Worm (Caenorhabditis elegans): ENCODE results near the gene let-418.
"Not testable (repeated sequence)": the region's sequence is repeated elsewhere in the genome, so short reads cannot be mapped to it uniquely, and the experiment has no call there.

Gene let-418

DNA sequence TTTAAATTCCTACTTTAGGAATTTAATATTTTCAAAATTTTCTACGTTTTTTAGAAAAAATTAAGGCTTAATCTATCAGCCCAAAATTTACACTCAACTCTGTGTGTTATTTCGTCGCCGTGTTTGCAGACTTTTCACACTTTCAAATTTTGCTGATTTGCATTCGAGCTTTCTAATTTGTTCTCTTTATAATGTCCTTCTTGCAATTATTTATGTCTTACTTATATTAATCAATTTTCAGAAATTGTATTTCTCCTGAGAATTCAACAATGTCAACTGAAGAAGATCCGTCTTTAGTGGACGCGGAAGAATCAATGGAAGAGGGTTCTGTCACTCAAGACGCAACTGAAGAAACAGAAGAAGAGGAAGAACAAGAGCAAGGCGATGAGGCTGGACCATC lies at the start of gene let-418:
Gene let-418 (plus strand): TSS at position 242 of the 400 bp plus-strand sequence.
- TF ChIP-seq dao-5 (tag; optimal IDR thresholded peaks at IDR 0.05) (no peak), W03F9.2 (tag; optimal IDR thresholded peaks at IDR 0.05) (no peak), him-1 (tag; optimal IDR thresholded peaks at IDR 0.05) (no peak)

DNA sequence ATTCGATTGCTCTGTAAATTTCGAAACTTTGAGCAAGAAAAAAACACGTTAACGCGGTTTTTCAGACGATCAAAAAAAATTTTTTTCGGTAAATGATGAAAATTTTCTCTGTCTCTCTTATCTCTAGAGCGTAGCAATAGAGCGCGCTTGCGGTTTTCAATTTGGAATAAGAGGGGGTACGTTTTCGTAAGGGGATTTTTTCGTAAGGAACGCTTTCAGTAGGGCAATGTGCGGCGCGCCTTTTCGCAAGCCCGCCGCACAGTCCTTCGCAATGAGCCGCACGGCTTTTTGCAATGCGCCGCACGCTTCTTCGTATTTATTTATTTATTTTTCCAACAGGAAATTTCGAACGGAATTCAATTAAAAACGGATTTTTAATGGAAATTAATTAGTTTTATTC lies 49.7 kb upstream of the let-418 start, which contains the start of gene F44E7.4:
Gene F44E7.4 (minus strand): TSS at position 13 of the 400 bp plus-strand sequence.
- not testable (repeated sequence) for TF ChIP-seq W03F9.2, him-1, dao-5 (tag; optimal IDR thresholded peaks at IDR 0.05)

DNA sequence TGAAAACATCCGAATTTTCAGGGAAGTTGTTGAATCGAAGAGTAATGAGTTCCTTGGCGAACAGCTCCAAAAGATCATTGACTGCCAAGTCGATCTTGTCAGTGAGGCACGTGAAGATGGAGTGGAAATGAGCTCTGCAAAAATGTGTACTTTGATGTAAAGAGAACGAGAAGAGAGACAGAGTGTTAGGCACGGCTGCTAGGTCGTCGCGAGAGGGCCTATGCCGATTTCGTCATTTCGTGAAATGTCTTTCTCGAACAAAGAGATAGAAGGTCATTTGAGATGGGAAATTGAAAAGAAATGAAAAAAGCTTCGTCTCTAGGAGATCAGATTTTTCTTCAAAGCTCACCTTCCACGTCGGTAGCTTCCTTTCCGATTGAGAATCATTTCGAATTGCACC lies 46.6 kb upstream of the let-418 start:
- TF ChIP-seq W03F9.2 (tag; optimal IDR thresholded peaks at IDR 0.05) = no peak
- no peak for TF ChIP-seq dao-5 (tag; optimal IDR thresholded peaks at IDR 0.05)
- no peak for TF ChIP-seq him-1 (tag; optimal IDR thresholded peaks at IDR 0.05)

DNA sequence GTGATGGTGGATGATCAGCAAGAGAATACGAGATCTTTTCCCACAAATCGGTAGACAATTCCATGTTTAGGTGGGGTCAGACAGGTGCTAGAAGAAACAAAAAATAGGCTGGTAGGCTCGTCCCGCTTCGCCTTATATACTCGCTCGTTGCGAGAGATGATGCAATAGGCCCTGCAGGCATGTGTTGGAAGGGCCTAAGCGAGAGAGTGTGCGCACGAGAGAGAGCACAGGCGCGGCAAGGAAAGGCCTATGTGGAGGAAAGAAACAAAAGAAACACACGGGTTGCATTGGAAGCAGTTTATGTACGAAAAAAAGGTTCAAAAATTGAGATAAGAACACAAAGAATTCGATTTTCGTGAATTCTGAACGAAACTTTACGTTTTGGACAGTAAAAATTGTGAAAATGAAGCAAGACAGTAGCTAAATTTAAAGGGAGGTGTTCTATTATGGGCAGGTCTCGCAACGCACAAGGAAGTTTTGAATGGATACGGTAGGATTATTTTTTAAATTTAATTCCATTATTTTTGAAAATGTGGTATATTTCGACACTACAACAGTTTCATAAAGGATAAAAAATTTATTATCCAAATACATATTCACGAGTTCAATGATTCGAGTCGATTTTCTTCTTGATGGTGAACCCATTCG lies 45.8 kb upstream of the let-418 start, which contains the start of gene F44E7.5:
Gene F44E7.5 (minus strand): TSS at position 210 of the 648 bp plus-strand sequence.
- TF ChIP-seq W03F9.2 (tag; optimal IDR thresholded peaks at IDR 0.05) (peak; percentile 50), dao-5 (tag; optimal IDR thresholded peaks at IDR 0.05) (no peak), him-1 (tag; optimal IDR thresholded peaks at IDR 0.05) (no peak)

DNA sequence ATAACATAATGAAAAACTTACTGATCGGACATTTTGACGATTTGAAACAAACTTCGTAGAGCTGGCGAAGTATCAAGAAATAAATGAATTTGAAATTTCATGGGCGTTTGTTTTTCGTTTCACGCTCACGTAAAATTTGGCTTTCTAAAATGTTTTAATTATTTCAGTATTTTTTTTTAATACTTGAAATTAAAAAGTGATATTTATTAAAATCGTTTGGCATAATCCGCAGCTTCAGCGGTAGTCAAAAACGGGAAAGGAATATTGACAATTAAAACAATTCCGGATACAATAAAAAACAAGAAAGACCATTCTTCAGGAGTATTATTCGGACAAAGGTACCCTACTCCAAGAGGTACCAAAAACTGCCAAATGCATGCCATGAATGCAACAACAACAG lies 43.9 kb upstream of the let-418 start, which contains the start of gene fbxa-183:
Gene fbxa-183 (minus strand): TSS at position 101 of the 400 bp plus-strand sequence.
- TF ChIP-seq him-1 (tag; optimal IDR thresholded peaks at IDR 0.05) (no peak), dao-5 (tag; optimal IDR thresholded peaks at IDR 0.05) (no peak), W03F9.2 (tag; optimal IDR thresholded peaks at IDR 0.05) (no peak)

DNA sequence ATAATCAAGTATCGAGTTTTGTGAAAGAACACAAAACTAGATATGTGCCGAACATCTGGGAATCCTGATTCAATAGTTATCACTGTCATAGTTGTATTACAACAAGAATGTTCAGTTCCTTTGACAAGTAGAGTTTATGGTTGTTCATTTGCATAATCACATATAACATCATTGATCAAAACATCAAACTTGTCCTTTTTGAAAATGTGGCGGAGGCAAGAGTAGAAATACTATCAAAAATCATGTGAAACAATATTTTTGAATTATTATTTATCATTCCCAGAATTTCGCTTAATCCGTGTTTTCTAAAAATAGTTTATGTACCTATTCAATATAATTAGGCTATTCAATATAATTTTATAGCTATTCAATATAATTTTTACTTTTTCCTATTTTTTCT lies 41.3 kb upstream of the let-418 start, which contains the start of gene F44E7.7:
Gene F44E7.7 (minus strand): TSS at position 101 of the 400 bp plus-strand sequence.
- TF ChIP-seq him-1 (tag; optimal IDR thresholded peaks at IDR 0.05) (no peak), W03F9.2 (tag; optimal IDR thresholded peaks at IDR 0.05) (no peak), dao-5 (tag; optimal IDR thresholded peaks at IDR 0.05) (no peak)

DNA sequence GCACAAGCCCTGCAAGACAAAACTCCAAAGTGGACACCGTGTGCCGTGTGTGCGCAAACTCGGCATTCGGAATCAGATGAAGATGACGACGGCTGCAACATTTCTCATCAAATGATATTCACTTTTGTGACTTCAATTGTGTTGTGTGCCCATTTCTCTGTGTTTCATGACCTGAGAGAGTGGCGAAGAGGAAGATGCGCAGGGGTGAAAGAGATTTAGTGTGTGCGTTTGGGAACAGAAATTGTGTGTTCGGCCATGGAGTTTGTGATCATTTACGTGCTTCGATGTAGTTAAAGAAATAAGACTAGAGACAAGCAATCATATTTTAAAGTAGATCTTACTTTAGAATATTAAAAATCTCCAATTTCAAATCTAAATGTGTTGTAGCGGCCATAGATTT lies 38.0 kb upstream of the let-418 start:
- no peak for TF ChIP-seq dao-5 (tag; optimal IDR thresholded peaks at IDR 0.05)
- no peak for TF ChIP-seq him-1 (tag; optimal IDR thresholded peaks at IDR 0.05)
- TF ChIP-seq W03F9.2 (tag; optimal IDR thresholded peaks at IDR 0.05) = no peak

DNA sequence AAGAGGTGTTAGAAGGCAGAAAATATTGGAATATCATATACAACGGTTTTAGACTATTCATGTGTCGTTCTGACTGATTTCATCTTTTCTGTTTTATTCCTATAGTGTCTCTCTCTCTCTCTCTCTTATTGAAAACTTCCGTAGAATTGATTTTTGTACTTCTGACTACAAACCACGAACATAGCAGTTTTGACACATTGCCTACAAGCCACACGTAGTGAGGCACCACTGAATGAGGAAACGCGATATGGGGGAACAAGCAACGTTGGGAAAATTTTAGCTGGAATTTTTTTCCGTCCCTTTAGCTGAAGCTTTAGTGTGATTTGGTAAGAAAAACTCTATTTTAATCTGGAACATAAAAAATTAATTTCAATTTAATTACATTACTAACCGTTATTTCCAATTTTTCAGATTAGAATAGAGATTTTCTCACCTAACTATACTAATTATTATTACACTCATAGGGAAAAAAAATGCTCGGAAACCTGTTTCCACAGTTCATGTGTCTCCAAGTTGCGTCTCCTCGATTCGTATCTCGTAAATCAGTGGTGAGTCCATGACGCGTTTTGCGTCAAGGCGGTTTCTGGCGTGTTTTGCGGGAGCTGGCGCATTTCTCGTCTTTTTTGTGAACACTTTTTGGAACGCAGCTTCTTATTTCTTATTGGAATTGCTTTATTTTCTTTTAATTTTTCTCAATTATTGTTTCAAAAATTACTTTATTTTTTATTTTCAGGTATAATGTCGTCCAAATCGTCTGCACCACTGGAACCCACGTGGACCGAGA lies 35.9 kb upstream of the let-418 start, which contains the start of the genes nhr-142 and F44E7.9:
Gene nhr-142 (minus strand): TSS at position 57 of the 784 bp plus-strand sequence.
Gene F44E7.9 (plus strand): TSS at position 734 of the 784 bp plus-strand sequence.
- TF ChIP-seq W03F9.2 (tag; optimal IDR thresholded peaks at IDR 0.05) (peak; percentile 90), him-1 (tag; optimal IDR thresholded peaks at IDR 0.05) (peak; percentile 69), dao-5 (tag; optimal IDR thresholded peaks at IDR 0.05) (no peak)

DNA sequence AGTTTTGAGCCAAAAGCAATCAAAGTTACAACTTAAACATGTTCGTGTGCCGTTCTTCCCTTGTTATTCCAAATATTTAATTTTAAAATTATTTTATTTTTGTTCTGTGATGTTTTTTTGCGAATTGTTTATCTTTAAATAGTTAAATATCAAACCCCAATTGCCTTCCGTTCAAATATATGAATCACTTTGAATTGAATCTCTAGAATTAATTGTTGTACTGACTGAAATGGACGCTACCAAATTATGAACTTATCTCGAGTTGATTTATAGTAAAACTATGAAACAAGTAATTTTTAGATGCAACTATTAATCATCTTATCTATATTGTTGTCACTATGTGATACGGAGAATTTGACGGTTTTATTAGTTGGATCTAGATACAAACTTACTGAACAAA lies 34.6 kb upstream of the let-418 start, which contains the start of gene ZC250.2:
Gene ZC250.2 (plus strand): TSS at position 301 of the 400 bp plus-strand sequence.
- TF ChIP-seq him-1 (tag; optimal IDR thresholded peaks at IDR 0.05) = no peak
- TF ChIP-seq W03F9.2 (tag; optimal IDR thresholded peaks at IDR 0.05) = no peak
- no peak for TF ChIP-seq dao-5 (tag; optimal IDR thresholded peaks at IDR 0.05)

DNA sequence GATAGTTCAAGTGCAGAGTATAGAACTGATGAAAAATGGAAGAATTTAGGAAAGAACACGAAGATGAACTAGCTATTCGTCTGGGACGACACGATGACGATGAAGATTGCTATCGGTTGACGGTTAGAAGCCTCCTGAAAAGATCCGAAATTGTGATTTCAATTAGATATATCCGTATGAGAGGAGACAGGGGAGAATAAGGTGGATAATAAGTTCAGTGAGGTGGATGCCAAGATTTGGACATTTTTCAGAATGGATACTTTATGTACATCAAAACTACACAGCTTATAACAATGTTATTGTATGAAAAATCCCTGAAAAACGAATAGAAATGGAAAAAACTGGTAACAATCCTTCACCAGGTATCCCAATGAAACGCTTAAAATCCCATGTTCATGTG lies 28.5 kb upstream of the let-418 start, which contains the start of gene nstp-3:
Gene nstp-3 (minus strand): TSS at position 101 of the 400 bp plus-strand sequence.
- no peak for TF ChIP-seq W03F9.2 (tag; optimal IDR thresholded peaks at IDR 0.05)
- TF ChIP-seq dao-5 (tag; optimal IDR thresholded peaks at IDR 0.05) = no peak
- TF ChIP-seq him-1 (tag; optimal IDR thresholded peaks at IDR 0.05) = no peak

DNA sequence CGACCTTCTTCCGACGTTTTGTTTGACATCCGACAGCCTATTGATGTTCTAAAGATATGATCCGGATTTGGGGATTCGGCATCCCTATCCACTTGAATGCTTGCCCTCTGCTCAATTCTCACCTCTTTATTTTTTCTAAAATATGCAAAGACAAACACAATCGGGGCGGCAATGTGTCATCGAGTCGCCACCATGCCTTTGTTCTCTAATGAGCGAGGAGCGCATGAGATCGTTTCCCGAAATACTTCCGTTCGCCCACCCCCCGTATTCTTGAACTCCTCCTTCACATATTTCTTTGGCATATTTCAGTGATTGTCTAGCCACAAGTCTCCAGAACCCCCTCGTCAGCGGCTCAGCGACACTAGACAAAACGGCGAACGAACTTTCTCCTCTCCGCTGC lies 27.3 kb upstream of the let-418 start, which contains the start of gene cyn-17:
Gene cyn-17 (plus strand): TSS at position 301 of the 400 bp plus-strand sequence.
- TF ChIP-seq dao-5 (tag; optimal IDR thresholded peaks at IDR 0.05) = no peak
- no peak for TF ChIP-seq him-1 (tag; optimal IDR thresholded peaks at IDR 0.05)
- no peak for TF ChIP-seq W03F9.2 (tag; optimal IDR thresholded peaks at IDR 0.05)

DNA sequence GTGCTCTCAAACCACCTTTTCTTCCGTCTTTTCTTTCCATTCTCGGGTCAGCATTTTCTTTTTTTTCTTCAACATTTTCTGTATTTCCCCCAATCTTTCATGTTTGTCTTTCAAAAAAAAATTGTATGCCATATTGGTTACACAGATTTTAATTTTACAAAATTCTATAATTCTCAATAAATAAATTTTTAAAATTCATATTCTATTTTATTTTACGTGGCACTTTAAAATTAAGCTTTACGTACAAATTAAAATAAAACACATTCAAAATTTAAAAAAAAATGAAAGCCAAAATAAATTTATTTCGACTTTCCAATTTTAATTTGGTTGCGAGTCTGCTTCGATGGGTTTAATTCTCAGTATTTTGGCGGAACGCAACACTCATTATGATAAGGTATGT lies 21.2 kb upstream of the let-418 start, which contains the start of gene ZC250.5:
Gene ZC250.5 (plus strand): TSS at position 301 of the 400 bp plus-strand sequence.
- TF ChIP-seq W03F9.2 (tag; optimal IDR thresholded peaks at IDR 0.05) (no peak), dao-5 (tag; optimal IDR thresholded peaks at IDR 0.05) (no peak), him-1 (tag; optimal IDR thresholded peaks at IDR 0.05) (no peak)

DNA sequence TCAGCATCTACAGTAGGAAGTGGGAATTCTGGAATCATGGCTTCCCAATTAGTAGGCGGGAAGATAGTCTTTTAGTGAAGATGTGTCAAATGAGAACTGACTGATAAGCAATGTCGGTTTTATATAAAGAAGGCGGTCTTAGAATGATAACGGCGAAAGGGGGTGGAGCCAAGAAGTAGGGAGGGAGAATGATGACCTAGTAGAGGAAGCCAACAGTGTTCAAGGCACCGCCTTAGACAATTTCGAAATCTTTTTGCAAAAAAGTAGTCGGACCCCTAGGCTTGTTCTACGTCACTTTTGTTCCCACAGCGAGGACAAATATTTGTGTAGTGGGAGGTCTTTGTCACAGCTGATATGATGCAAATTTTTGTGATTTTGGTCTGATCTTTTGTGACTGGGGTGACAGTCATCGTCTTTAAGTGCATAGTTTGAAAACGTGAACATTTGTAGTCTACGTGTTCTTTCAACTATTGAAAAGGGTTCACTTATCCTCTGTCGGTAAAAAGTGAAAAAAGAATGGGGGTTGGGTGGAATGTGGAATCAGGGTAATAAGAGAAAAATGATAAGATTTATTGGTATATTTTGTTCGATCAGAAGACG lies 13.5 kb upstream of the let-418 start, which contains the start of gene ZC250.4:
Gene ZC250.4 (minus strand): TSS at position 78 of the 600 bp plus-strand sequence.
- TF ChIP-seq W03F9.2 (tag; optimal IDR thresholded peaks at IDR 0.05) (no peak), dao-5 (tag; optimal IDR thresholded peaks at IDR 0.05) (no peak), him-1 (tag; optimal IDR thresholded peaks at IDR 0.05) (no peak)

Measured in whole organism, L4/young adult.